Fruit fly (Drosophila melanogaster) Kc167 (cell line): ENCODE results near the gene CG3740.

Experiments used
- h ChIP-seq: fragments of >200 bp; optimal IDR thresholded peaks from 3 replicates; lab custom pipeline; 2018; ENCODE audit warnings: missing external identifiers
- insv ChIP-seq: fragments of >200 bp; optimal IDR thresholded peaks from 3 replicates; lab custom pipeline; 2018; ENCODE audit warnings: missing external identifiers
- psq ChIP-seq: fragments of >200 bp; optimal IDR thresholded peaks from 2 replicates; lab custom pipeline; 2017; ENCODE audit warnings: missing external identifiers
- ttk ChIP-seq: sonication (Bioruptor generic); optimal IDR thresholded peaks from 2 replicates; lab custom pipeline; 2017; ENCODE audit warnings: missing external identifiers

DNA sequence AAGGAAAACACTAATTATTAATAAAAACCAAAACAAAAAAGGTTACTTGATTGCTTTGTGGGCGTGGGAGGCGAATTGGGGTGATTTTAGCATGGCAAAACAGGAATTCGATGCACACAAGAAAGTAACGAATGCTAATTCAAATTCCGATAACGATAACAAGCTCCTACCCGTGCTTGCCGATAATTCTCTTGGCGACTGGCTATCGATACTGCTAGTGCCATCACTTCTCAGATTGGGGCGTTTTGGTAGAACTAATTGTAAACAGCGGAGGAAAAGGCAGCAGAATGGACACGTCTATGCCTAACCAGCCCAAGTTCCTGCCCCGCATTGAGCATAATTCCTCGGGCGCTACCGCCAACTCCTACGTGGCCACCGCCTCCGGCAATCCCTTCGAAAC lies 4.3 kb downstream of the CG3740 start, which contains the start of gene dor:
- TF ChIP-seq insv (lab: Kevin White, UChicago), result no peak
- no peak for TF ChIP-seq psq (lab: Kevin White, UChicago)
- no peak for TF ChIP-seq ttk (lab: Kevin White, UChicago)
- TF ChIP-seq h (lab: Kevin White, UChicago), result no peak
